Worm (Caenorhabditis elegans) whole organism, L4 larva: ENCODE measurements around the gene ppm-2.

Experiments used
- D1046.2 ChIP-seq: fragments of 200-800 bp; sonication (Bioruptor generic); IDR thresholded peaks from 2 replicates; pipeline ENCODE4 v1.3.6; 2022; ENCODE audit warnings: missing genetic modification characterization, missing compliant biosample characterization
- F49E8.2 ChIP-seq: sonication (generic microtip); optimal IDR thresholded peaks from 2 replicates; lab custom pipeline; 2016; ENCODE audit warnings: missing compliant biosample characterization, mild to moderate bottlenecking, missing genetic modification characterization, borderline replicate concordance
- T20F7.1 ChIP-seq: fragments of 200-800 bp; sonication (Bioruptor generic); optimal IDR thresholded peaks from 2 replicates; lab custom pipeline; 2018; ENCODE audit warnings: mild to moderate bottlenecking, missing genetic modification characterization, missing compliant biosample characterization
- T26A8.4 ChIP-seq: fragments of 200-800 bp; sonication (Bioruptor generic); IDR thresholded peaks from 2 replicates; pipeline ENCODE4 v1.3.6; 2022; ENCODE audit warnings: missing genetic modification characterization, missing compliant biosample characterization
- Y48G9A.11 ChIP-seq: fragments of 200-800 bp; sonication (Bioruptor generic); IDR thresholded peaks from 2 replicates; pipeline ENCODE4 v1.3.6; 2022; ENCODE audit warnings: missing genetic modification reagents, missing genetic modification characterization, missing compliant biosample characterization
- Y5F2A.4 ChIP-seq: fragments of 200-800 bp; sonication (Bioruptor generic); optimal IDR thresholded peaks from 2 replicates; lab custom pipeline; 2018; ENCODE audit warnings: mild to moderate bottlenecking, missing genetic modification characterization, missing compliant biosample characterization
- Y75B8A.6 ChIP-seq: fragments of 200-800 bp; sonication (Bioruptor generic); IDR thresholded peaks from 2 replicates; pipeline ENCODE4 v1.3.6; 2022; ENCODE audit warnings: missing genetic modification reagents, missing genetic modification characterization, missing compliant biosample characterization
- ama-1 ChIP-seq: fragments of 150-350 bp; optimal IDR thresholded peaks from 2 replicates; lab custom pipeline; 2014; ENCODE audit warnings: inconsistent platforms, mixed read lengths
- arid-1 ChIP-seq: fragments of 200-800 bp; sonication (Bioruptor generic); conservative IDR thresholded peaks from 2 replicates; pipeline ENCODE4 v1.3.6; 2022; ENCODE audit warnings: missing genetic modification reagents, missing genetic modification characterization, missing compliant biosample characterization
- attf-4 ChIP-seq: sonication (generic microtip); optimal IDR thresholded peaks from 3 replicates; lab custom pipeline; 2017; ENCODE audit warnings: missing biosample characterization, missing genetic modification characterization
- ctbp-1 ChIP-seq: fragments of 200-800 bp; sonication (Bioruptor generic); IDR thresholded peaks from 2 replicates; pipeline ENCODE4 v1.3.6; 2022; ENCODE audit warnings: missing genetic modification reagents, missing genetic modification characterization, missing compliant biosample characterization
- daf-16 ChIP-seq, 3 experiments: sonication (generic microtip); optimal IDR thresholded peaks; 2 replicates each; lab custom pipeline; 2016 to 2017; ENCODE audit warnings: missing genetic modification characterization in 3 of 3, missing genetic modification reagents in 3 of 3, mild to moderate bottlenecking in 2 of 3, missing compliant biosample characterization in 2 of 3, missing biosample characterization in 1 of 3, moderate library complexity in 1 of 3
- duxl-1 ChIP-seq: sonication (generic microtip); optimal IDR thresholded peaks from 2 replicates; lab custom pipeline; 2016; ENCODE audit warnings: mild to moderate bottlenecking, missing genetic modification characterization, moderate library complexity, missing compliant biosample characterization; ENCODE audit not compliant: poor library complexity
- egl-27 ChIP-seq: sonication (generic microtip); optimal IDR thresholded peaks from 3 replicates; lab custom pipeline; 2017; ENCODE audit warnings: missing biosample characterization, missing genetic modification reagents, missing genetic modification characterization
- egl-43 ChIP-seq: fragments of 200-800 bp; sonication (Bioruptor generic); IDR thresholded peaks from 2 replicates; pipeline ENCODE4 v1.3.6; 2022; ENCODE audit warnings: missing genetic modification reagents, missing genetic modification characterization, missing compliant biosample characterization
- fos-1 ChIP-seq: fragments of 150-350 bp; optimal IDR thresholded peaks from 2 replicates; lab custom pipeline; 2014; ENCODE audit warnings: missing biosample characterization, missing genetic modification characterization
- gei-8 ChIP-seq: fragments of 200-800 bp; sonication (Bioruptor generic); optimal IDR thresholded peaks from 2 replicates; lab custom pipeline; 2018; ENCODE audit warnings: mild to moderate bottlenecking, missing genetic modification characterization, missing compliant biosample characterization
- hlh-11 ChIP-seq: fragments of 200-800 bp; sonication (Bioruptor generic); optimal IDR thresholded peaks from 2 replicates; lab custom pipeline; 2018; ENCODE audit warnings: mild to moderate bottlenecking, missing genetic modification characterization, missing compliant biosample characterization
- hmg-1.1 ChIP-seq: fragments of 200-800 bp; sonication (Bioruptor generic); IDR thresholded peaks from 2 replicates; pipeline ENCODE4 v1.3.6; 2022; ENCODE audit warnings: missing genetic modification reagents, missing genetic modification characterization, missing compliant biosample characterization
- jun-1 ChIP-seq: fragments of 150-350 bp; optimal IDR thresholded peaks from 2 replicates; lab custom pipeline; 2014; ENCODE audit warnings: missing biosample characterization, missing genetic modification reagents, missing genetic modification characterization
- lim-7 ChIP-seq: fragments of 200-800 bp; sonication (Bioruptor generic); IDR thresholded peaks from 2 replicates; pipeline ENCODE4 v1.3.6; 2022; ENCODE audit warnings: missing genetic modification characterization, missing compliant biosample characterization
- lin-15B ChIP-seq: fragments of 150-350 bp; sonication (generic microtip); optimal IDR thresholded peaks from 3 replicates; lab custom pipeline; 2014; ENCODE audit warnings: missing biosample characterization, missing genetic modification characterization
- lin-29 ChIP-seq: fragments of 200-800 bp; sonication (Bioruptor generic); IDR thresholded peaks from 2 replicates; pipeline ENCODE4 v1.3.6; 2022; ENCODE audit warnings: missing genetic modification reagents, missing genetic modification characterization, missing compliant biosample characterization
- lin-38 ChIP-seq: fragments of 200-800 bp; sonication (Bioruptor generic); IDR thresholded peaks from 2 replicates; pipeline ENCODE4 v1.3.6; 2022; ENCODE audit warnings: missing genetic modification reagents, missing genetic modification characterization, missing compliant biosample characterization
- madf-5 ChIP-seq, 2 experiments: fragments of 200-800 bp; sonication (Bioruptor generic); IDR thresholded peaks; 2 replicates each; pipeline ENCODE4 v1.3.6; 2022; ENCODE audit warnings: missing compliant biosample characterization in 2 of 2, missing genetic modification characterization in 2 of 2
- mdl-1 ChIP-seq, 2 experiments: fragments of 150-350 bp in 1 of 2; sonication (generic microtip) in 1 of 2; optimal IDR thresholded peaks; 2 replicates each; lab custom pipeline; 2014 to 2017; ENCODE audit warnings: missing biosample characterization in 2 of 2, missing genetic modification characterization in 2 of 2
- mdt-29 ChIP-seq: fragments of 200-800 bp; sonication (Bioruptor generic); IDR thresholded peaks from 2 replicates; pipeline ENCODE4 v1.3.6; 2022; ENCODE audit warnings: missing genetic modification reagents, missing genetic modification characterization, missing compliant biosample characterization
- mep-1 ChIP-seq: fragments of 150-350 bp; sonication (generic microtip); optimal IDR thresholded peaks from 3 replicates; lab custom pipeline; 2014; ENCODE audit warnings: missing biosample characterization, missing genetic modification characterization
- mes-2 ChIP-seq: sonication (generic microtip); optimal IDR thresholded peaks from 2 replicates; lab custom pipeline; 2016; ENCODE audit warnings: missing genotype, mild to moderate bottlenecking, missing genetic modification characterization, missing compliant biosample characterization; ENCODE audit not compliant: poor library complexity, severe bottlenecking
- mxl-2 ChIP-seq: fragments of 200-800 bp; sonication (Bioruptor generic); conservative IDR thresholded peaks from 2 replicates; pipeline ENCODE4 v1.3.6; 2022; ENCODE audit warnings: missing genetic modification reagents, missing genetic modification characterization, missing compliant biosample characterization
- nhr-102 ChIP-seq: sonication (generic microtip); optimal IDR thresholded peaks from 2 replicates; lab custom pipeline; 2016; ENCODE audit warnings: mild to moderate bottlenecking, missing genetic modification characterization, moderate library complexity, missing compliant biosample characterization
- nhr-11 ChIP-seq: fragments of 150-350 bp; optimal IDR thresholded peaks from 2 replicates; lab custom pipeline; 2014; ENCODE audit warnings: missing biosample characterization, missing genetic modification characterization
- nhr-25 ChIP-seq: sonication (generic microtip); optimal IDR thresholded peaks from 2 replicates; lab custom pipeline; 2017; ENCODE audit warnings: missing genetic modification characterization, mild to moderate bottlenecking, missing compliant biosample characterization, antibody characterized with exemption, moderate library complexity, borderline replicate concordance; ENCODE audit not compliant: insufficient read depth
- nhr-42 ChIP-seq: fragments of 200-800 bp; sonication (Bioruptor generic); IDR thresholded peaks from 2 replicates; pipeline ENCODE4 v1.3.6; 2022; ENCODE audit warnings: missing genetic modification characterization, missing compliant biosample characterization
- nhr-76 ChIP-seq: fragments of 150-350 bp; optimal IDR thresholded peaks from 2 replicates; lab custom pipeline; 2014; ENCODE audit warnings: missing biosample characterization, missing genetic modification characterization
- php-3 ChIP-seq: fragments of 200-800 bp; sonication (Bioruptor generic); IDR thresholded peaks from 2 replicates; pipeline ENCODE4 v1.3.6; 2022; ENCODE audit warnings: missing genetic modification reagents, missing genetic modification characterization, missing compliant biosample characterization
- saeg-2 ChIP-seq: fragments of 200-800 bp; sonication (Bioruptor generic); IDR thresholded peaks from 2 replicates; pipeline ENCODE4 v1.3.6; 2022; ENCODE audit warnings: missing genetic modification reagents, missing genetic modification characterization, missing compliant biosample characterization
- sdz-12 ChIP-seq: fragments of 200-800 bp; sonication (Bioruptor generic); optimal IDR thresholded peaks from 2 replicates; lab custom pipeline; 2018; ENCODE audit warnings: mild to moderate bottlenecking, missing genetic modification characterization, missing compliant biosample characterization
- set-16 ChIP-seq: fragments of 200-800 bp; sonication (Bioruptor generic); IDR thresholded peaks from 2 replicates; pipeline ENCODE4 v1.3.6; 2022; ENCODE audit warnings: missing genetic modification reagents, missing genetic modification characterization, missing compliant biosample characterization
- tra-1 ChIP-seq: fragments of 200-800 bp; sonication (Bioruptor generic); IDR thresholded peaks from 2 replicates; pipeline ENCODE4 v1.3.6; 2022; ENCODE audit warnings: missing genetic modification reagents, missing genetic modification characterization, missing compliant biosample characterization
- unc-39 ChIP-seq: sonication (generic microtip); optimal IDR thresholded peaks from 2 replicates; lab custom pipeline; 2017; ENCODE audit warnings: missing biosample characterization, missing genetic modification characterization
- unc-62 ChIP-seq, 3 experiments: fragments of 150-350 bp in 1 of 3; sonication (generic microtip); optimal IDR thresholded peaks in 2 of 3; peaks in 1 of 3; 1 replicate in 1 of 3; 2 replicates in 2 of 3; lab custom pipeline; 2014 to 2017; ENCODE audit warnings: missing biosample characterization in 3 of 3, missing genetic modification characterization in 3 of 3, missing genetic modification reagents in 3 of 3, missing genotype in 1 of 3
- vab-7 ChIP-seq: fragments of 200-800 bp; sonication (Bioruptor generic); IDR thresholded peaks from 2 replicates; pipeline ENCODE4 v1.3.6; 2022; ENCODE audit warnings: missing genetic modification reagents, missing genetic modification characterization, missing compliant biosample characterization
- zag-1 ChIP-seq: fragments of 150-350 bp; optimal IDR thresholded peaks from 2 replicates; lab custom pipeline; 2014; ENCODE audit warnings: missing biosample characterization, missing genetic modification characterization
- zfp-3 ChIP-seq: fragments of 200-800 bp; sonication (Bioruptor generic); conservative IDR thresholded peaks from 2 replicates; pipeline ENCODE4 v1.3.6; 2022; ENCODE audit warnings: missing genetic modification reagents, missing genetic modification characterization, missing compliant biosample characterization
- zip-2 ChIP-seq: fragments of 150-350 bp; optimal IDR thresholded peaks from 2 replicates; lab custom pipeline; 2014; ENCODE audit warnings: missing biosample characterization, missing genetic modification characterization

Gene ppm-2

DNA sequence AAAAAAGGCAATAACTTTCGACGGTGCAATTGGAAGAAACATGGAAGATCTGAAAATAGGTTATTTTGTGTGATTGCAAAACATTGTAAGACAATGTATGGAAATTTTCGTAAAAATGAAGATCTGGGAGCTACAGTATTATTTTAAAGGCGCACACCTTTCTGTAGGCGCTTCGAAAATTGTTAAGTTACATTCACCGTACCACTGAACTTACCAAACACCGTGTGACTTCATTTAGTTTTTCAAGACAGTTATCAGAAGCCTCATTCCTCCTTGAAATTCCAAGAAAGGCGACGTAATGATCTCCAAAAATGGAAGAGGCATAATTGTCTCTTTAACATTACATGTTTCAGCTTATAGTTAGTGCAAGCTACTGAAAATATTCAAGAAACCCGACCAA is 3.6 kb downstream of the ppm-2 start:
- TF ChIP-seq php-3 (GFP tag; lab: Robert Waterston, UW): peak; percentile 34; the same call in 1 of the 2 replicates
- peak; percentile 70; the same call in 1 of the 2 replicates for TF ChIP-seq zfp-3
- TF ChIP-seq nhr-102: peak; percentile 49
- peak; percentile 44 for TF ChIP-seq lin-38
- TF ChIP-seq nhr-42: 0 out of 2 replicates have a peak, but pooled peaks have one; percentile 7
- TF ChIP-seq nhr-25 (tag; lab: Kevin White, UChicago): peak; percentile 25
- TF ChIP-seq duxl-1 (tag; lab: Kevin White, UChicago): peak; percentile 71
- no peak for TF ChIP-seq D1046.2
- no peak for TF ChIP-seq attf-4 (tag; lab: Kevin White, UChicago)
- TF ChIP-seq ama-1 (lab: Kevin White, UChicago): no peak
- 0 out of 2 replicates have a peak, but pooled peaks have one; percentile 17 for TF ChIP-seq lim-7 (GFP tag; lab: Robert Waterston, UW)
- peak in 1 of 2 experiments; percentile 44 for TF ChIP-seq daf-16 (GFP tag; optimal IDR thresholded peaks at IDR 0.05; lab: Kevin White, UChicago)
- TF ChIP-seq daf-16 (tag; optimal IDR thresholded peaks at IDR 0.05; lab: Kevin White, UChicago): no peak
- TF ChIP-seq arid-1 (GFP tag; lab: Robert Waterston, UW): peak; percentile 11; the same call in 1 of the 2 replicates
- no peak for TF ChIP-seq egl-27 (tag; lab: Kevin White, UChicago)
- TF ChIP-seq madf-5 (GFP tag; IDR thresholded peaks at IDR 0.05; lab: Robert Waterston, UW): peak in 1 of 2 experiments; percentile 54; a peak in 1 of 4 replicates
- no peak for TF ChIP-seq T20F7.1 (GFP tag; lab: Kevin White, UChicago)

DNA sequence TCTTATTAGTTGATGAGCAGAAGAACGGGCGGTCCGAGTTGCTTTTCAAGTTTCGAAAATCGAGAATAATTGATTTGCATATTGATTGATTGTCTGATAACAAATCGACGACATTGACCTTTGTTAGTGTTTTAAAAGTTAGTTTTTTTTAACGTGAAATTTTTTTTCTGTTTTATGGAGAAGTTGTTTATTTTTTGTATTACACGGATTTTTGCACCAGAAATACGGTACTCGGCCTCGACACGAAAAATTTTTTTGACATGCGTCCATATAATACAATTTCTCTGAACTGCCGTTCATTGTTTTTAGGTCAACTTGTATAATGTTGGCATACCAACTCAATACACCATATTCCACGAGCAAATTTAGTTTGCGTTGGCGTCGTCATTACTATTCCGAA is 5.1 kb downstream of the ppm-2 start, which contains the start of gene T23F11.2:
Gene T23F11.2 (minus strand): TSS at position 101 of the 400 bp plus-strand sequence.
- TF ChIP-seq mdt-29 (GFP tag; lab: Robert Waterston, UW) (no peak), mep-1 (tag; lab: Kevin White, UChicago) (no peak), jun-1 (tag; lab: Kevin White, UChicago) (no peak), ctbp-1 (GFP tag; lab: Robert Waterston, UW) (no peak), gei-8 (GFP tag; lab: Kevin White, UChicago) (no peak), set-16 (GFP tag; lab: Robert Waterston, UW) (no peak), mes-2 (tag; lab: Kevin White, UChicago) (no peak), T20F7.1 (GFP tag; lab: Kevin White, UChicago) (no peak), nhr-11 (tag; lab: Kevin White, UChicago) (no peak), lin-15B (tag; lab: Kevin White, UChicago) (no peak), sdz-12 (GFP tag; lab: Kevin White, UChicago) (no peak), egl-43 (GFP tag; lab: Robert Waterston, UW) (no peak)

DNA sequence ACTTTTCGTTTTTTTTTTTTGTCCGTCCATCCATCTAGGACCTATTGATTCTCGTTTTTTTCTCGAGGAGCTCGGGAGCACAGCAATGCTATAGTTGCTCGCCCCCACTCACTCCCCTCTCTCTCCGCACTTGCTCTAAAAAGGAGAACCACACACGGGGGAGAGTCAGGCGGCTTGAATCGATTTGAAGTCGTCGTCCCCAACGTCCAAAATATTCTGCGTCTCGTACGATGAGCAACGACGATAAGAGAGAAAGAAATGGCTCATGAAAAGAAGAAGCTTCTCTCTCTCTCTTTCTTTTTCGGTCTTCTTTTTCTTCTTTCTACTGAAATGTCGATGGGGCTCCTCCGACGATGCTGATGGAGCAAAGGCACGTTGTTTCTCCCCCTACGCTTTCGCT is 6.1 kb downstream of the ppm-2 start:
- no peak for TF ChIP-seq zip-2 (tag; lab: Kevin White, UChicago)
- TF ChIP-seq nhr-102: no peak
- no peak for TF ChIP-seq jun-1 (tag; lab: Kevin White, UChicago)
- peak in 1 of 2 experiments; percentile 65 for TF ChIP-seq mdl-1 (tag; optimal IDR thresholded peaks at IDR 0.05; lab: Kevin White, UChicago)
- TF ChIP-seq Y75B8A.6 (GFP tag; lab: Robert Waterston, UW): no peak
- no peak for TF ChIP-seq tra-1 (GFP tag; lab: Robert Waterston, UW)
- no peak for TF ChIP-seq unc-62 (GFP tag; optimal IDR thresholded peaks at IDR 0.05 in 1 of 2; lab: Kevin White, UChicago)
- no peak for TF ChIP-seq unc-62 (tag; optimal IDR thresholded peaks at IDR 0.05; lab: Kevin White, UChicago)
- no peak for TF ChIP-seq lin-29
- TF ChIP-seq hmg-1.1 (GFP tag; lab: Robert Waterston, UW): peak; percentile 73
- no peak for TF ChIP-seq mxl-2 (GFP tag; lab: Robert Waterston, UW)
- no peak for TF ChIP-seq F49E8.2 (tag; lab: Kevin White, UChicago)
- TF ChIP-seq saeg-2 (GFP tag; lab: Robert Waterston, UW): no peak
- no peak for TF ChIP-seq unc-39 (tag; lab: Kevin White, UChicago)
- TF ChIP-seq fos-1 (tag; lab: Kevin White, UChicago): no peak
- TF ChIP-seq zag-1 (tag; lab: Kevin White, UChicago): no peak
- TF ChIP-seq Y5F2A.4 (GFP tag; lab: Kevin White, UChicago): no peak
- TF ChIP-seq Y48G9A.11: no peak
- no peak for TF ChIP-seq vab-7 (GFP tag; lab: Robert Waterston, UW)
- no peak for TF ChIP-seq lim-7 (GFP tag; lab: Robert Waterston, UW)
- peak; percentile 69; the same call in 1 of the 2 replicates for TF ChIP-seq egl-43 (GFP tag; lab: Robert Waterston, UW)
- no peak for TF ChIP-seq T26A8.4 (GFP tag; lab: Robert Waterston, UW)
- no peak for TF ChIP-seq nhr-76 (tag; lab: Kevin White, UChicago)
- TF ChIP-seq nhr-42: no peak
- TF ChIP-seq hlh-11 (tag; lab: Kevin White, UChicago): peak; percentile 22
